Fruit fly (Drosophila melanogaster): ENCODE results near the gene ppk24.

DNA sequence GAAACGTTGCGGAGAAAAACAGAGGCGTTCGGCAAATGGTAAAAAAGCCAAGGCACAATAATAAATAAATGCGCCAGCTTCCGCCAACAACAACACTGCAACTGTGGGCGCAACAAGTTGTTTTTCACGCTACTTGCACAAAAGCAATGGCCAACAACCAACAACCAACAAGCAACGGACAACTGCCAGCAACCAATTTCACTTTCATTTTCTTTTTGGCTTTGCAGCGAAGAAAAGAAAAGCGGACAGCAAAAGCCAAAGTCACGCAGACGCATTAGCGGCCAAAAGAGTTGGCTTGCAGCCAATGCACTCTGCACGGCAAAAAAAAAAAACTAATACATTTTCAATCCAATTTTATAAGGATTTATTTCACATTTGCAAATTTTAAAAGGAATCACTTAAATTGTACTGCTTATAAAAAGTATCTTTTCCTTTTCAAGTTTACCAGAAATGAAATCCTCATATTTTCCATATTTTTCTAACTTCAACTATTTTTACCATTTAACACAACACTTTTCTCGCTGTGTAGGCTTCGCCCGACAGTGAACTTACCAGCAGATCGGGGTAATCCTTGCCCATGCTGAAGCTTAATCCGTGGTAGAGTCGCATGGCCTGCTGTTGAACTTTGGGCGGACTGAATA, 14.3 kb upstream of the ppk24 start:
- TF ChIP-seq Hr96 (GFP tag; optimal IDR thresholded peaks at IDR 0.05) (no peak), Crg-1 (GFP tag; optimal IDR thresholded peaks at IDR 0.05) (no peak), toe (GFP tag; optimal IDR thresholded peaks at IDR 0.05) (no peak), CG14711 (tag; optimal IDR thresholded peaks at IDR 0.05) (no peak), CG7045 (GFP tag; optimal IDR thresholded peaks at IDR 0.05) (no peak), CG5204 (GFP tag; optimal IDR thresholded peaks at IDR 0.05) (no peak), cic (GFP tag; optimal IDR thresholded peaks at IDR 0.05) (no peak), bab1 (GFP tag; optimal IDR thresholded peaks at IDR 0.05) (no peak), Mnt (GFP tag; optimal IDR thresholded peaks at IDR 0.05) (no peak), Clk (GFP tag; optimal IDR thresholded peaks at IDR 0.05) (no peak), CG12768 (GFP tag; optimal IDR thresholded peaks at IDR 0.05) (no peak), CG1620 (GFP tag; optimal IDR thresholded peaks at IDR 0.05) (no peak), pad (GFP tag; optimal IDR thresholded peaks at IDR 0.05) (no peak), cnc (optimal IDR thresholded peaks at IDR 0.05) (no peak)
